Fruit fly (Drosophila melanogaster): ENCODE measurements around the gene SclB.

dm6 chr2L:16861126-16861525 lies 23.4 kb downstream of the SclB start, which contains the start of gene CG6012:
- TF ChIP-seq CG31627 (GFP tag; optimal IDR thresholded peaks at IDR 0.05), result no peak
- no peak for TF ChIP-seq cyc (GFP tag; optimal IDR thresholded peaks at IDR 0.05)
- TF ChIP-seq achi (GFP tag; optimal IDR thresholded peaks at IDR 0.05), result no peak
- no peak for TF ChIP-seq Smox (GFP tag; optimal IDR thresholded peaks at IDR 0.05)
- TF ChIP-seq CG15336 (GFP tag; IDR thresholded peaks at IDR 0.05), result no peak
- no peak for TF ChIP-seq svp (GFP tag)
- TF ChIP-seq Sox14 (GFP tag; optimal IDR thresholded peaks at IDR 0.05), result no peak
